Fruit fly (Drosophila melanogaster): ENCODE measurements around the gene GC.
A peak's percentile ranks its signal among the peaks of the same experiment; 100 is the strongest.

Gene GC

dm6 chr3L:1629064-1629777 lies at the start of gene GC:
GC (minus strand) TSS chr3L:1629301.
- no peak for TF ChIP-seq noc (tag; optimal IDR thresholded peaks at IDR 0.05)

dm6 chr3L:1676222-1676621 lies 47.1 kb upstream of the GC start:
- no peak for TF ChIP-seq noc (tag; optimal IDR thresholded peaks at IDR 0.05)

dm6 chr3L:1675242-1675641 lies 46.1 kb upstream of the GC start:
- TF ChIP-seq noc (tag; optimal IDR thresholded peaks at IDR 0.05) = peak; percentile 17

- TF ChIP-seq noc (tag; optimal IDR thresholded peaks at IDR 0.05) = no peak
Observed at dm6 chr3L:1674381-1674780, 45.3 kb upstream of the GC start, which contains the start of gene CG7991. CG7991 (plus strand) TSS chr3L:1674709.

DNA sequence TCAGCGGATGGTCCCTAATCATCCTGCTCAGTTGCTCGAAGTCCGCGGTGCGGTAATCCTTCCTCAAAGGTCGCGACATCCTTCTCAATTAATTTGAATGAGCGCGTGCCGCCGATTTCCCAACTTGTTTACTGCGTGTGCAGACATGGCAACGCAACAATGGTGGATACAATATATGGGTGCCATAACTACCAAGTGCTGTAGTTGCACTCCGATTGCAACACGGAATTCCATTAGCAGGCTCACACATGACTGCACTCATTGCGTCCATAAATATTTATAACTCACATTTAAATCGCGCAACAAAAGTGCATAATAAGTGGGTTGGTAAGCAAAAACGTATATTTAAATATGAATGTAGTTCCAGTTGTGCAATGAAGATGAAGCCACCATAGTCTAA lies 43.5 kb upstream of the GC start, which contains the start of gene CG13930:
CG13930 (minus strand) TSS at position 101 of the 400 bp plus-strand sequence.
- no peak for TF ChIP-seq noc (tag; optimal IDR thresholded peaks at IDR 0.05)

DNA sequence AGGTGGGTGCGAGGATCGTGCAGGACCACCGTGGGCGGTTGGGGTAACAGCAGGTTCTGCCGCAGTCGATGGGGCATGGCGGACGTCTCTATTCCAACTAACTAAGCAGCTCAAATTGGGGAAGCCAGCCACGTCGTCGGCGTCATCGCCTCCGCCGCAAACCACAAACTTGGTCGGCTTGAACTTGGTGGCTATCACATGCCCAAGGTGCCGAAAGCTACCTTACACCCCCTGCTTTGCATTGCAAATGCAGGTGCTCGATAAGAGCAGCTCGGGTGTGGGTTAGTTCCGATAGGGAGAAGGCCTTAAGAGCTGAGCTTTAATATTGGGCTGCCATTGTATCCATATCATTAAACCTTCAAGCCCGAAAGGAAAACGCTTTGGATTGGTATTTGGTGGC lies 40.9 kb upstream of the GC start, which contains the start of gene RabX5:
RabX5 (minus strand) TSS at position 101 of the 400 bp plus-strand sequence.
- TF ChIP-seq noc (tag; optimal IDR thresholded peaks at IDR 0.05) = no peak

dm6 chr3L:1668504-1668903 lies 39.4 kb upstream of the GC start, which contains the start of gene RpL23A:
RpL23A (minus strand) TSS chr3L:1668654.
- peak; percentile 78 for TF ChIP-seq noc (tag; optimal IDR thresholded peaks at IDR 0.05)

DNA sequence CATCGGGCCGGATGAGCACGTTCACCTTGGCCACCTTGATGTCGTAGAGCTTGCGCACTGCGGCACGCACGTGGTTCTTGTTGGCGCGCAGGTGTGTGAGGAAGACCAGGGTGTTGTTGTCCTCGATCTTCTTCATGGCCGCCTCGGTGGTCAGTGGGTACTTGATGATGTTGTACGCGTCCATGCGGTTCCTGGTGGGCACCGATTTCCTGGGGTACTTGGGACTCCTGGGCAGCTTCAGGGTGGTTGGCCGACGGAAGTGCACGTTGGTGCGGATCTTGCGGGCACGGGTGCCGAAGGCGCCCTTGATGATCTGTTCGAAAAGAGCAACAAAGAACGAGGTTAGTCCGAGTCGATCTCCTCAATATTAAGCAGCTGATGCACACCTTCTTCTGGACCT lies 38.3 kb upstream of the GC start:
- no peak for TF ChIP-seq noc (tag; optimal IDR thresholded peaks at IDR 0.05)

DNA sequence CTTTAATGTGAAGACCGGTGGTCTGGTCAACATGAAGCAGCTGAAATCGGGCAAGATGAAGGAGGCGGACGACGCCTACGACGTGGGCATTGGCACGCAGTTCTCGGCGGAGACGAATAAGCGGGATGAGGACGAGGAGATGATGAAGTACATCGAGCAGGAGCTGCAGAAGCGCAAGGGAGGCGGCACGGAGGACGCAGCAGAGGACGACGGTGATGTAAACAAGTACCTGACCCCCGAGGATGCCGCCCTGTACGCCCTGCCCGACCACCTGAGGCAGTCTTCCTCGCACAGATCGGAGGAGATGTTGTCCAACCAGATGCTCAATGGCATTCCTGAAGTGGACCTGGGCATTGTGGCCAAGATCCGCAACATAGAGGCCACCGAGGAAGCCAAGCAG lies 36.4 kb upstream of the GC start:
- no peak for TF ChIP-seq noc (tag; optimal IDR thresholded peaks at IDR 0.05)

DNA sequence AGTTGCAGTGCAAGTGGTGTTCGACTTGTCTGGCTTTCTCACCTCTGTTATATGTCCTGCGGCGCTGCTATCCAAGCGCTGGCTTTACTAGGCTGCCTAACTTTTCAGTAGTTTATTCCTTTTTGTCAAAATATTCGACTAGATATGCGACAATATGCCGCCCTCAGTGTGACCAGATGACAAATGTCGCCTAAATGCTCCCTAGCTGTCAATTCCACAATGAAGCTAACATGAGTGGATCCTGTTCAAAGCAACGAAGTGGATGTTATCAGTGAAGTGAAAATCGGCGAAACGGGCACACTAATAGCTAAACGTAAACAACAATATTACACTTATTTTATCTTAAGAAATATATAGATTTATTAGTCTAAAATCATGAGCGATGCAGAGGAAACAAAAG lies 35.8 kb upstream of the GC start, which contains the start of the genes Srrm234 and CG7974:
Srrm234 (minus strand) TSS at position 189 of the 400 bp plus-strand sequence.
CG7974 (plus strand) TSS at position 263 of the 400 bp plus-strand sequence.
- no peak for TF ChIP-seq noc (tag; optimal IDR thresholded peaks at IDR 0.05)

- no peak for TF ChIP-seq noc (tag; optimal IDR thresholded peaks at IDR 0.05)
Observed at dm6 chr3L:1664205-1664604, 35.1 kb upstream of the GC start.

dm6 chr3L:1663531-1663930 lies 34.4 kb upstream of the GC start:
- no peak for TF ChIP-seq noc (tag; optimal IDR thresholded peaks at IDR 0.05)

DNA sequence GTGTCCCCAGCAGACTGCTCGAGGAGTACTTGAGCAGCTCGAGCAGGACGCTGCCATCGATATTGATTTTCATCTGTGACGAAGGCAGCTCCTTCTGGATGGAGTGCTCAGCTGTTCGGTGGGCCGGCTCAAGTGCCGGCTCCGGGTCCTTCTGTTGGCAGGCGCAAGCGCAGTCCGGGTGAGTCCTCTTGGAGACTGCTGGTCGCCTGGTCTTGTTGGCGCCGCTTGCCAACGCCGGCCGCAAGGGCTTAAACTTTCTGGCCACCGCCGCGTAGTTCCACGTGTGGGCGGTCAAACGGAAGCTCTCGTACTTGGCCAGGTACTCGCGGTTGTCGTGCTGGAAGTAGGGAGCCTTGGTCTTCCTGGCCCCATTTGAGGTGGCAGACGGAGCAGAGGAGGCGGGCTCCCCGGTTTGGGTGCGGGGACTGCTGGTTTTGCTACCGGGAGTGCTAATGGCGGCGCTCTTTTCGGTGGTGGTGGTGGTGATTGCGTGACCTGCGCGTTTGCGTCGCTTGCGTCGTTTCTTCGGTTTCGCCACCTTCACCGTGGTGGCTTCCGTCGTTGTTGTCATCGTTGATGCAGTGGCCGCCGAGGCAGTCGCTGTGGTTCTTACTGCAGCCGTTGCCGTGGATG lies 32.8 kb upstream of the GC start:
- no peak for TF ChIP-seq noc (tag; optimal IDR thresholded peaks at IDR 0.05)

dm6 chr3L:1653752-1654151 lies 24.7 kb upstream of the GC start:
- no peak for TF ChIP-seq noc (tag; optimal IDR thresholded peaks at IDR 0.05)

- TF ChIP-seq noc (tag; optimal IDR thresholded peaks at IDR 0.05) = no peak
Observed at dm6 chr3L:1652700-1653200, 23.6 kb upstream of the GC start, which contains the start of the genes CG7970 and Vta1. CG7970 (plus strand) TSS chr3L:1652750. Vta1 (minus strand) TSS chr3L:1652900.

- no peak for TF ChIP-seq noc (tag; optimal IDR thresholded peaks at IDR 0.05)
Observed at dm6 chr3L:1649363-1649762, 20.3 kb upstream of the GC start.
